Worm (Caenorhabditis elegans): ENCODE measurements around the gene srd-11.

ce11 chrV:13620676-13621075 lies 1.0 kb upstream of the srd-11 start, which contains the start of gene F53F4.15:
- no peak for TF ChIP-seq snpc-4 (tag; optimal IDR thresholded peaks at IDR 0.05)
- TF ChIP-seq sma-3 (GFP tag; optimal IDR thresholded peaks at IDR 0.05): no peak
- TF ChIP-seq nhr-237 (tag; optimal IDR thresholded peaks at IDR 0.05): no peak
- TF ChIP-seq nhr-23 (tag; optimal IDR thresholded peaks at IDR 0.05): no peak
